Worm (Caenorhabditis elegans): Measurements from ENCODE around the gene C54C6.4.

DNA sequence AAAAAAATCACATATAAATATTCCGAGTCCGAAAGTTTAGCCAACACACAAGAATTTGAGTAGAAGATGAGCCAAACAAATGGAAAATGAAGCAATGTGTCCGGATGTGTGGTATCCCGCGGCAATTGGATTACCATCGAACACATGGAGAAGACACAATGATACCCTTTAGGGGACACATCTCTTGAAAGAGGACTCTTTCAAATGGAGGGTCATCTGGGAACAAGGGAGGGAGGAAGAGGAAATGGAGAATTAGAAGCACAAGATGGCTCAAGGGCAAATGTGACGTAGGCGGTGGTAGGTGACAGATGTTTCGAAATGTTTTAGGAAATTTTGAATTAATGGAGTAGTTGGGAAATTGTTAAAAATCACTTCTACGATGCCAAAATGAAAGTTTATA is 10.4 kb upstream of the C54C6.4 start:
- no peak for TF ChIP-seq snpc-4 (tag; optimal IDR thresholded peaks at IDR 0.05)
- no peak for TF ChIP-seq ztf-11 (tag; optimal IDR thresholded peaks at IDR 0.05)
- no peak for TF ChIP-seq elt-3 (tag; optimal IDR thresholded peaks at IDR 0.05)
- no peak for TF ChIP-seq nhr-77 (tag; optimal IDR thresholded peaks at IDR 0.05)
- TF ChIP-seq zag-1 (tag; optimal IDR thresholded peaks at IDR 0.05) = peak; percentile 47
- no peak for TF ChIP-seq mbf-1 (tag; optimal IDR thresholded peaks at IDR 0.05)
- TF ChIP-seq nhr-21 (tag; optimal IDR thresholded peaks at IDR 0.05) = no peak
- TF ChIP-seq Y55F3AM.14 (GFP tag; optimal IDR thresholded peaks at IDR 0.05) = no peak
- no peak for TF ChIP-seq elt-1 (tag; optimal IDR thresholded peaks at IDR 0.05)
- TF ChIP-seq alr-1 (tag; optimal IDR thresholded peaks at IDR 0.05) = no peak
- TF ChIP-seq lin-13 (GFP tag; optimal IDR thresholded peaks at IDR 0.05) = no peak
- TF ChIP-seq mdl-1 (tag; optimal IDR thresholded peaks at IDR 0.05) = no peak
